Worm (Caenorhabditis elegans) whole organism, L1 larva: ENCODE measurements around the gene C23G10.11.

Experiments
- C04F5.9 ChIP-seq: sonication (generic microtip); optimal IDR thresholded peaks from 2 replicates; lab custom pipeline; 2016; ENCODE audit warnings: missing genetic modification characterization, missing compliant biosample characterization
- F16B12.6 ChIP-seq: fragments of 150-350 bp; optimal IDR thresholded peaks from 2 replicates; lab custom pipeline; 2014; ENCODE audit warnings: missing biosample characterization, missing genetic modification characterization
- ama-1 ChIP-seq: fragments of 150-350 bp; optimal IDR thresholded peaks from 2 replicates; lab custom pipeline; 2014
- ceh-82 ChIP-seq, 3 experiments: fragments of 150-350 bp in 1 of 3; sonication (generic microtip) in 2 of 3; optimal IDR thresholded peaks; 2 replicates each; lab custom pipeline; 2014 to 2017; ENCODE audit warnings: missing biosample characterization in 3 of 3, missing genetic modification characterization in 3 of 3
- lsy-2 ChIP-seq, 2 experiments: fragments of 150-350 bp; optimal IDR thresholded peaks; 2 replicates each; lab custom pipeline; 2014; ENCODE audit warnings: missing biosample characterization in 2 of 2, missing genetic modification characterization in 2 of 2
- mab-9 ChIP-seq: fragments of 200-800 bp; sonication (Bioruptor generic); IDR thresholded peaks from 2 replicates; pipeline ENCODE4 v1.3.6; 2022; ENCODE audit warnings: missing genetic modification reagents, missing genetic modification characterization, missing compliant biosample characterization
- nhr-28 ChIP-seq: fragments of 150-350 bp; optimal IDR thresholded peaks from 2 replicates; lab custom pipeline; 2014; ENCODE audit warnings: missing biosample characterization, missing genetic modification characterization
- snpc-4 ChIP-seq: fragments of 150-350 bp; optimal IDR thresholded peaks from 2 replicates; lab custom pipeline; 2014; ENCODE audit warnings: missing biosample characterization, missing genetic modification characterization
- xbp-1 ChIP-seq: sonication (generic microtip); optimal IDR thresholded peaks from 2 replicates; lab custom pipeline; 2016; ENCODE audit warnings: missing genetic modification characterization, missing compliant biosample characterization
- zag-1 ChIP-seq: fragments of 150-350 bp; optimal IDR thresholded peaks from 2 replicates; lab custom pipeline; 2014; ENCODE audit warnings: missing biosample characterization, missing genetic modification characterization

- TF ChIP-seq xbp-1 (tag; lab: Kevin White, UChicago) (peak; percentile 61), ama-1 (lab: Kevin White, UChicago) (no peak), zag-1 (tag; lab: Kevin White, UChicago) (no peak), F16B12.6 (tag; lab: Kevin White, UChicago) (peak; percentile 65), ceh-82 (tag; optimal IDR thresholded peaks at IDR 0.05; lab: Kevin White, UChicago) (peak; percentile 67 to 80 (median 76)), snpc-4 (tag; lab: Kevin White, UChicago) (no peak), C04F5.9 (tag; lab: Kevin White, UChicago) (peak; percentile 32), lsy-2 (tag; optimal IDR thresholded peaks at IDR 0.05; lab: Kevin White, UChicago) (peak; percentile 81 to 89), nhr-28 (tag; lab: Kevin White, UChicago) (no peak), mab-9 (GFP tag; lab: Robert Waterston, UW) (no peak)
These were observed 42.3 kb downstream of the C23G10.11 start, which contains the start of the genes abcf-3 and F42A10.5 for ce11 chrIII:6173020-6173597.
